Worm (Caenorhabditis elegans) whole organism, late embryonic: ENCODE measurements around the gene sru-17.

Experiments
- C08G9.2 ChIP-seq: sonication (generic microtip); optimal IDR thresholded peaks from 2 replicates; lab custom pipeline; 2016; ENCODE audit warnings: mild to moderate bottlenecking, missing genetic modification characterization, moderate library complexity, missing compliant biosample characterization
- F13H6.1 ChIP-seq: sonication (generic microtip); optimal IDR thresholded peaks from 2 replicates; lab custom pipeline; 2016; ENCODE audit warnings: missing genetic modification characterization, missing compliant biosample characterization
- K02D7.2 ChIP-seq: sonication (generic microtip); optimal IDR thresholded peaks from 2 replicates; lab custom pipeline; 2017; ENCODE audit warnings: mild to moderate bottlenecking, missing genetic modification characterization, missing compliant biosample characterization
- Y22D7AL.16 ChIP-seq: sonication (generic microtip); optimal IDR thresholded peaks from 2 replicates; lab custom pipeline; 2016; ENCODE audit warnings: missing genetic modification characterization, missing compliant biosample characterization
- ahr-1 ChIP-seq: sonication (generic microtip); optimal IDR thresholded peaks from 2 replicates; lab custom pipeline; 2016; ENCODE audit warnings: missing genetic modification characterization, missing compliant biosample characterization
- ama-1 ChIP-seq: fragments of 150-350 bp; optimal IDR thresholded peaks from 2 replicates; lab custom pipeline; 2014
- ceh-14 ChIP-seq: sonication (generic microtip); optimal IDR thresholded peaks from 2 replicates; lab custom pipeline; 2016; ENCODE audit warnings: missing genotype, missing genetic modification characterization, missing compliant biosample characterization
- ceh-18 ChIP-seq: sonication (generic microtip); optimal IDR thresholded peaks from 2 replicates; lab custom pipeline; 2016; ENCODE audit warnings: missing genetic modification characterization, missing compliant biosample characterization
- ceh-24 ChIP-seq: sonication (generic microtip); optimal IDR thresholded peaks from 2 replicates; lab custom pipeline; 2016; ENCODE audit warnings: mild to moderate bottlenecking, missing genetic modification characterization, missing compliant biosample characterization
- ceh-30 ChIP-seq: fragments of 150-350 bp; optimal IDR thresholded peaks from 2 replicates; lab custom pipeline; 2014; ENCODE audit warnings: missing biosample characterization, missing genetic modification characterization
- ceh-31 ChIP-seq: sonication (generic microtip); optimal IDR thresholded peaks from 2 replicates; lab custom pipeline; 2016; ENCODE audit warnings: missing genetic modification characterization, missing compliant biosample characterization
- ceh-45 ChIP-seq: fragments of 200-800 bp; sonication (Bioruptor generic); IDR thresholded peaks from 2 replicates; pipeline ENCODE4 v1.3.6; 2022; ENCODE audit warnings: missing genetic modification reagents, missing genetic modification characterization, missing compliant biosample characterization
- ceh-48 ChIP-seq: sonication (generic microtip); optimal IDR thresholded peaks from 2 replicates; lab custom pipeline; 2016; ENCODE audit warnings: missing genetic modification characterization, inconsistent platforms, missing compliant biosample characterization
- ceh-6 ChIP-seq: fragments of 200-800 bp; sonication (Bioruptor generic); optimal IDR thresholded peaks from 2 replicates; lab custom pipeline; 2018; ENCODE audit warnings: mild to moderate bottlenecking, missing genetic modification characterization, missing compliant biosample characterization
- che-1 ChIP-seq: sonication (generic microtip); optimal IDR thresholded peaks from 2 replicates; lab custom pipeline; 2016; ENCODE audit warnings: mild to moderate bottlenecking, missing genetic modification characterization, missing compliant biosample characterization
- elt-2 ChIP-seq: sonication (generic microtip); optimal IDR thresholded peaks from 2 replicates; lab custom pipeline; 2016; ENCODE audit warnings: missing genetic modification reagents, missing genetic modification characterization, missing compliant biosample characterization
- elt-4 ChIP-seq: sonication (generic microtip); optimal IDR thresholded peaks from 2 replicates; lab custom pipeline; 2016; ENCODE audit warnings: missing genetic modification characterization, missing compliant biosample characterization
- fax-1 ChIP-seq: sonication (generic microtip); optimal IDR thresholded peaks from 2 replicates; lab custom pipeline; 2016; ENCODE audit warnings: missing genotype, missing genetic modification characterization, missing compliant biosample characterization
- fkh-10 ChIP-seq: fragments of 150-350 bp; optimal IDR thresholded peaks from 2 replicates; lab custom pipeline; 2014; ENCODE audit warnings: missing biosample characterization, missing genetic modification reagents, missing genetic modification characterization
- fkh-6 ChIP-seq: sonication (generic microtip); optimal IDR thresholded peaks from 2 replicates; lab custom pipeline; 2016; ENCODE audit warnings: missing genetic modification characterization, missing compliant biosample characterization
- hlh-30 ChIP-seq: sonication (generic microtip); optimal IDR thresholded peaks from 2 replicates; lab custom pipeline; 2017; ENCODE audit warnings: antibody characterized with exemption, missing genetic modification characterization, missing compliant biosample characterization; ENCODE audit not compliant: insufficient read depth
- lim-6 ChIP-seq: sonication (generic microtip); optimal IDR thresholded peaks from 2 replicates; lab custom pipeline; 2016; ENCODE audit warnings: missing genetic modification characterization, missing compliant biosample characterization
- mec-3 ChIP-seq: sonication (generic microtip); optimal IDR thresholded peaks from 2 replicates; lab custom pipeline; 2016; ENCODE audit warnings: borderline replicate concordance, missing genetic modification characterization, missing compliant biosample characterization
- nfya-1 ChIP-seq: sonication (generic microtip); optimal IDR thresholded peaks from 2 replicates; lab custom pipeline; 2017; ENCODE audit warnings: missing genetic modification characterization, mild to moderate bottlenecking, missing compliant biosample characterization, antibody characterized with exemption, moderate library complexity
- npax-4 ChIP-seq: sonication (generic microtip); optimal IDR thresholded peaks from 2 replicates; lab custom pipeline; 2016; ENCODE audit warnings: missing genetic modification characterization, missing compliant biosample characterization
- odd-2 ChIP-seq: sonication (generic microtip); optimal IDR thresholded peaks from 2 replicates; lab custom pipeline; 2017; ENCODE audit warnings: antibody characterized with exemption, mild to moderate bottlenecking, missing genetic modification characterization, missing compliant biosample characterization
- pag-3 ChIP-seq: sonication (generic microtip); optimal IDR thresholded peaks from 2 replicates; lab custom pipeline; 2016; ENCODE audit warnings: missing compliant biosample characterization, missing genetic modification characterization, borderline replicate concordance
- pax-1 ChIP-seq: fragments of 150-350 bp; optimal IDR thresholded peaks from 2 replicates; lab custom pipeline; 2014; ENCODE audit warnings: missing biosample characterization, missing genetic modification characterization
- pha-2 ChIP-seq: sonication (generic microtip); optimal IDR thresholded peaks from 2 replicates; lab custom pipeline; 2017; ENCODE audit warnings: mild to moderate bottlenecking, missing genetic modification characterization, missing compliant biosample characterization
- pha-4 ChIP-seq: fragments of 150-350 bp; optimal IDR thresholded peaks from 2 replicates; lab custom pipeline; 2018; ENCODE audit warnings: missing biosample characterization, missing genetic modification reagents, missing genetic modification characterization
- pqm-1 ChIP-seq: sonication (generic microtip); optimal IDR thresholded peaks from 2 replicates; lab custom pipeline; 2016; ENCODE audit warnings: missing genetic modification characterization, missing compliant biosample characterization
- pros-1 ChIP-seq: fragments of 150-350 bp; optimal IDR thresholded peaks from 2 replicates; lab custom pipeline; 2014; ENCODE audit warnings: missing biosample characterization, missing genetic modification reagents, missing genetic modification characterization
- rnt-1 ChIP-seq: sonication (generic microtip); optimal IDR thresholded peaks from 2 replicates; lab custom pipeline; 2016; ENCODE audit warnings: missing genetic modification characterization, missing compliant biosample characterization
- sdc-2 ChIP-seq: sonication (generic microtip); optimal IDR thresholded peaks from 2 replicates; lab custom pipeline; 2016; ENCODE audit warnings: missing genotype, missing genetic modification characterization, missing compliant biosample characterization
- syd-9 ChIP-seq: sonication (generic microtip); optimal IDR thresholded peaks from 2 replicates; lab custom pipeline; 2016; ENCODE audit warnings: mild to moderate bottlenecking, missing genetic modification characterization, moderate library complexity, missing compliant biosample characterization
- tbx-2 ChIP-seq: sonication (generic microtip); optimal IDR thresholded peaks from 2 replicates; lab custom pipeline; 2016; ENCODE audit warnings: missing genetic modification characterization, missing compliant biosample characterization
- tbx-7 ChIP-seq: sonication (generic microtip); optimal IDR thresholded peaks from 2 replicates; lab custom pipeline; 2016; ENCODE audit warnings: missing genotype, missing genetic modification characterization, missing compliant biosample characterization
- ttx-3 ChIP-seq: sonication (generic microtip); optimal IDR thresholded peaks from 2 replicates; lab custom pipeline; 2016; ENCODE audit warnings: missing genetic modification reagents, missing genetic modification characterization, missing compliant biosample characterization
- unc-55 ChIP-seq: sonication (generic microtip); optimal IDR thresholded peaks from 2 replicates; lab custom pipeline; 2017; ENCODE audit warnings: missing biosample characterization, missing genetic modification reagents, missing genetic modification characterization
- ztf-16 ChIP-seq: sonication (generic microtip); optimal IDR thresholded peaks from 2 replicates; lab custom pipeline; 2017; ENCODE audit warnings: missing genetic modification characterization, missing compliant biosample characterization

The sru-17 gene

DNA sequence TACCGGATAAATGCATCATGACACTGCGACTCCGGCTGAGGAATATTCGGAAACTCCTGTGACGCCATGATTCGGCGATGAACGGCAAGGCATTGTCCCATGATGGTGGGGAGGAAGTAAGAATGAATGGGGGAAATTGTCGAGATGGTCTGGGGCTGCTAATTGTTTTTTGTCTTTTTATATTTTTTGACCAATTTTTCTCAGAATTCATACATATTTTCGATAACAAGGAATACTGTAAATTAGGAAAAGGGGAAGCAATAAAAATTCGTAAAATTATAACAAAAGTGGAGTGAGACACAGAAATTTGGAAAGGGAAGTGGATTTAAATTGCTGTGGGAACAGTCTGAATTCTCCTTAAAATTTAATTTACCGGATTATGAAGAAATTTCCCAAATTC is 19.9 kb downstream of the sru-17 start, which contains the start of gene eak-4:
TSS of gene eak-4 (minus strand) at position 101 of the 400 bp plus-strand sequence.
- TF ChIP-seq fax-1 (tag; lab: Kevin White, UChicago) (no peak), Y22D7AL.16 (tag; lab: Kevin White, UChicago) (no peak), unc-55 (no peak), pag-3 (tag; lab: Kevin White, UChicago) (no peak), pha-4 (tag; lab: Kevin White, UChicago) (no peak), tbx-2 (tag; lab: Kevin White, UChicago) (no peak), lim-6 (tag; lab: Kevin White, UChicago) (no peak), ceh-18 (tag; lab: Kevin White, UChicago) (no peak), ceh-6 (no peak), fkh-6 (tag; lab: Kevin White, UChicago) (no peak), K02D7.2 (tag; lab: Kevin White, UChicago) (no peak), pqm-1 (tag; lab: Kevin White, UChicago) (no peak), ceh-31 (tag; lab: Kevin White, UChicago) (no peak), tbx-7 (tag; lab: Kevin White, UChicago) (no peak), elt-2 (tag; lab: Kevin White, UChicago) (no peak), C08G9.2 (tag; lab: Kevin White, UChicago) (no peak), nfya-1 (tag; lab: Kevin White, UChicago) (no peak)

DNA sequence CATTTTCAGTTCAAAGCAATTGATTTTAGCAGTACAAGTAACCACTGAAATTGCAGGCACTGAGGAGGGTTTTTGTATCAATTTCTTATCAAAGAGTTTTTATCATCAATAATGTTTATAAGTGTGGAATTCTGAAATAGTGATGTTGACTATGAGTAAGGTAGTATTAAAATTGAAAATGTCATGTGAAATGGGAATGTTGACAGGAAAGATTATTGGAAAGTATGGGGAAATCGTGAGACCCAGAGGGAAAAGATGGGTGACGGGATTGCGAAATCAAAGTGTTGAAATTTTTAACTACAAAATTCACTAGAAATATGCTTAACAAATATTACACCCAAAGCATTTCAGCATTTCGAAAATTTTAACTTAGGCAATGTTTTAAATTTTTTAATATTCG is 21.7 kb downstream of the sru-17 start, which contains the start of gene F53B2.8:
TSS of gene F53B2.8 (minus strand) at position 180 of the 400 bp plus-strand sequence.
- TF ChIP-seq mec-3 (tag; lab: Kevin White, UChicago) (no peak), fax-1 (tag; lab: Kevin White, UChicago) (no peak), lim-6 (tag; lab: Kevin White, UChicago) (no peak), pax-1 (no peak), sdc-2 (tag; lab: Kevin White, UChicago) (no peak), ceh-45 (GFP tag; lab: Robert Waterston, UW) (no peak), pqm-1 (tag; lab: Kevin White, UChicago) (no peak), npax-4 (tag; lab: Kevin White, UChicago) (no peak), ceh-48 (no peak), fkh-10 (GFP tag; lab: Kevin White, UChicago) (no peak), pros-1 (tag; lab: Kevin White, UChicago) (no peak), F13H6.1 (tag; lab: Kevin White, UChicago) (no peak), ahr-1 (tag; lab: Kevin White, UChicago) (no peak), tbx-7 (tag; lab: Kevin White, UChicago) (no peak), ttx-3 (tag; lab: Kevin White, UChicago) (no peak), elt-4 (tag; lab: Kevin White, UChicago) (no peak), hlh-30 (no peak), che-1 (tag; lab: Kevin White, UChicago) (no peak), odd-2 (tag; lab: Kevin White, UChicago) (no peak)
- TF ChIP-seq, all 69 proteins: peak for 0

DNA sequence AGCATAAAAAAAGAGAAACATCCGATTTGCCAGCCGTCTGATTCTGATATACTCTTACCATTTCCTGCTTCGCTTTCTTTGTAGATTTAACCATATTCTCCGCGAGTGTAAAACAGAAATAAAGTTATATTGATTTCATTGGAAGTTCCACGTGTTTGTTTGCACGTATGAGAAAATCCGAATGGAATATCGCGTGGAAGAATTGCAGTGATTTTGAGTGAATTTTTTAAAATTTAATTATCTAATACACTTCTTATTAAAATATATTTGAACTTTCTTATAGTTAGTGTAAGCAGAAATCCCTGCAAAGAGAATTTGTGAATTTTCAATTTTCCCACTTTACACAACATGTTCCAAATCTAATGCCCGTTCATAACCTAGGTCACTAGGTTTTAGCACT is 25.6 kb downstream of the sru-17 start, which contains the start of gene F53B2.5:
TSS of gene F53B2.5 (minus strand) at position 101 of the 400 bp plus-strand sequence.
- TF ChIP-seq ahr-1 (tag; lab: Kevin White, UChicago) = no peak
- TF ChIP-seq npax-4 (tag; lab: Kevin White, UChicago) = no peak
- no peak for TF ChIP-seq ceh-30 (tag; lab: Kevin White, UChicago)
- no peak for TF ChIP-seq syd-9 (tag; lab: Kevin White, UChicago)
- TF ChIP-seq ceh-14 (tag; lab: Kevin White, UChicago) = no peak
- TF ChIP-seq pha-2 (tag; lab: Kevin White, UChicago) = no peak
- TF ChIP-seq pqm-1 (tag; lab: Kevin White, UChicago) = no peak
- TF ChIP-seq C08G9.2 (tag; lab: Kevin White, UChicago) = no peak
- no peak for TF ChIP-seq ceh-48
- TF ChIP-seq K02D7.2 (tag; lab: Kevin White, UChicago) = no peak
- no peak for TF ChIP-seq ama-1 (lab: Kevin White, UChicago)
- no peak for TF ChIP-seq rnt-1 (tag; lab: Kevin White, UChicago)
- no peak for TF ChIP-seq hlh-30
- TF ChIP-seq elt-4 (tag; lab: Kevin White, UChicago) = no peak
- no peak for TF ChIP-seq F13H6.1 (tag; lab: Kevin White, UChicago)
- TF ChIP-seq ztf-16 (tag; lab: Kevin White, UChicago) = no peak
- TF ChIP-seq ceh-24 (tag; lab: Kevin White, UChicago) = no peak
- no peak for TF ChIP-seq mec-3 (tag; lab: Kevin White, UChicago)
